Fruit fly (Drosophila melanogaster) whole organism, prepupa: Measurements from ENCODE around the gene msl-2.
A peak's percentile ranks its signal among the peaks of the same experiment; 100 is the strongest.

ENCODE experiments used
- Blimp-1 ChIP-seq: fragments of 200-800 bp; sonication (Bioruptor generic); optimal IDR thresholded peaks from 3 replicates; lab custom pipeline; 2017; ENCODE audit warnings: missing biosample characterization, missing genetic modification characterization, mild to moderate bottlenecking, moderate library complexity, missing genetic modification reagents
- CG11294 ChIP-seq: fragments of 200-800 bp; sonication (Bioruptor generic); IDR thresholded peaks from 2 replicates; pipeline ENCODE4 v1.3.6; 2022; ENCODE audit warnings: missing biosample characterization, missing genetic modification characterization
- CG11762 ChIP-seq: fragments of 200-800 bp; sonication (Bioruptor generic); optimal IDR thresholded peaks from 3 replicates; lab custom pipeline; 2016; ENCODE audit warnings: missing biosample characterization, missing genetic modification characterization; ENCODE audit not compliant: insufficient read depth
- CG15336 ChIP-seq: fragments of 200-800 bp; sonication (Bioruptor generic); IDR thresholded peaks from 2 replicates; pipeline ENCODE4 v1.3.6; 2022; ENCODE audit warnings: missing biosample characterization, missing genetic modification characterization
- CG3032 ChIP-seq: fragments of 200-800 bp; optimal IDR thresholded peaks from 2 replicates; lab custom pipeline; 2019; ENCODE audit warnings: missing biosample characterization, mild to moderate bottlenecking, missing genetic modification characterization, moderate library complexity
- CG31627 ChIP-seq: fragments of 200-800 bp; sonication (Bioruptor generic); optimal IDR thresholded peaks from 3 replicates; lab custom pipeline; 2016; ENCODE audit warnings: missing biosample characterization, missing genetic modification characterization
- CG32006 ChIP-seq: fragments of 200-800 bp; sonication (Bioruptor generic); optimal IDR thresholded peaks from 3 replicates; lab custom pipeline; 2017; ENCODE audit warnings: missing biosample characterization, mild to moderate bottlenecking, missing genetic modification characterization
- CG34406 ChIP-seq: fragments of 200-800 bp; sonication (Bioruptor generic); optimal IDR thresholded peaks from 3 replicates; lab custom pipeline; 2016; ENCODE audit warnings: missing biosample characterization, missing genetic modification characterization
- CG6276 ChIP-seq: fragments of 200-800 bp; sonication (Bioruptor generic); optimal IDR thresholded peaks from 2 replicates; lab custom pipeline; 2017; ENCODE audit warnings: missing biosample characterization, mild to moderate bottlenecking, missing genetic modification characterization
- CG6808 ChIP-seq: fragments of 200-800 bp; sonication (Bioruptor generic); optimal IDR thresholded peaks from 3 replicates; lab custom pipeline; 2017; ENCODE audit warnings: missing biosample characterization, missing genetic modification characterization, mild to moderate bottlenecking, moderate library complexity, missing genetic modification reagents
- CG6854 ChIP-seq: fragments of 200-800 bp; sonication (Bioruptor generic); optimal IDR thresholded peaks from 2 replicates; lab custom pipeline; 2017; ENCODE audit warnings: missing biosample characterization, mild to moderate bottlenecking, missing genetic modification characterization
- CG8119 ChIP-seq: fragments of 200-800 bp; sonication (Bioruptor generic); IDR thresholded peaks from 3 replicates; pipeline ENCODE4 v1.3.6; 2022; ENCODE audit warnings: missing biosample characterization, missing genetic modification characterization
- CG8632 ChIP-seq: fragments of 200-800 bp; sonication (Bioruptor generic); optimal IDR thresholded peaks from 3 replicates; lab custom pipeline; 2016; ENCODE audit warnings: missing biosample characterization, missing genetic modification characterization
- CG9139 ChIP-seq: fragments of 200-800 bp; sonication (Bioruptor generic); optimal IDR thresholded peaks from 3 replicates; lab custom pipeline; 2017; ENCODE audit warnings: missing biosample characterization, mild to moderate bottlenecking, missing genetic modification characterization
- Eip78C ChIP-seq: fragments of 200-800 bp; sonication (Bioruptor generic); peaks from one replicate; lab custom pipeline; 2016; ENCODE audit warnings: missing biosample characterization, missing genetic modification characterization
- Eip93F ChIP-seq: fragments of 200-800 bp; sonication (Bioruptor generic); optimal IDR thresholded peaks from 2 replicates; lab custom pipeline; 2016; ENCODE audit warnings: missing biosample characterization, mild to moderate bottlenecking, missing genetic modification characterization
- Gug ChIP-seq: fragments of 200-800 bp; sonication (Bioruptor generic); IDR thresholded peaks from 2 replicates; pipeline ENCODE4 v1.3.6; 2022; ENCODE audit warnings: missing biosample characterization, missing genetic modification characterization
- Hr39 ChIP-seq: fragments of 200-800 bp; sonication (Bioruptor generic); optimal IDR thresholded peaks from 2 replicates; lab custom pipeline; 2016; ENCODE audit warnings: missing biosample characterization, missing genetic modification characterization
- Hr4 ChIP-seq: fragments of 200-800 bp; sonication (Bioruptor generic); optimal IDR thresholded peaks from 3 replicates; lab custom pipeline; 2016; ENCODE audit warnings: missing biosample characterization, missing genetic modification characterization
- Met ChIP-seq: fragments of 200-800 bp; sonication (Bioruptor generic); optimal IDR thresholded peaks from 3 replicates; lab custom pipeline; 2016; ENCODE audit warnings: missing biosample characterization, missing genetic modification characterization
- OdsH ChIP-seq: fragments of 200-800 bp; sonication (Bioruptor generic); optimal IDR thresholded peaks from 3 replicates; lab custom pipeline; 2016; ENCODE audit warnings: missing biosample characterization, missing genetic modification characterization
- Sox14 ChIP-seq: fragments of 200-800 bp; sonication (Bioruptor generic); optimal IDR thresholded peaks from 3 replicates; lab custom pipeline; 2016; ENCODE audit warnings: missing biosample characterization, missing genetic modification characterization
- achi ChIP-seq: fragments of 200-800 bp; sonication (Bioruptor generic); optimal IDR thresholded peaks from 3 replicates; lab custom pipeline; 2016; ENCODE audit warnings: missing biosample characterization, missing genetic modification characterization
- cyc ChIP-seq: fragments of 200-800 bp; sonication (Bioruptor generic); optimal IDR thresholded peaks from 3 replicates; lab custom pipeline; 2016; ENCODE audit warnings: missing biosample characterization, missing genetic modification characterization
- dac ChIP-seq: fragments of 200-800 bp; sonication (Bioruptor generic); optimal IDR thresholded peaks from 2 replicates; lab custom pipeline; 2017; ENCODE audit warnings: missing biosample characterization, mild to moderate bottlenecking, missing genetic modification characterization
- eg ChIP-seq: fragments of 200-800 bp; sonication (Bioruptor generic); IDR thresholded peaks from 3 replicates; pipeline ENCODE4 v1.3.6; 2022; ENCODE audit warnings: missing biosample characterization, missing genetic modification characterization
- fd85E ChIP-seq: fragments of 200-800 bp; sonication (Bioruptor generic); optimal IDR thresholded peaks from 3 replicates; lab custom pipeline; 2016; ENCODE audit warnings: missing biosample characterization, missing genetic modification characterization
- fkh ChIP-seq: fragments of 200-800 bp; sonication (Bioruptor generic); optimal IDR thresholded peaks from 3 replicates; lab custom pipeline; 2017; ENCODE audit warnings: missing biosample characterization, mild to moderate bottlenecking, missing genetic modification characterization, moderate library complexity
- lz ChIP-seq: fragments of 200-800 bp; sonication (Bioruptor generic); optimal IDR thresholded peaks from 3 replicates; lab custom pipeline; 2016; ENCODE audit warnings: missing biosample characterization, missing genetic modification characterization
- pdm3 ChIP-seq: fragments of 200-800 bp; sonication (Bioruptor generic); optimal IDR thresholded peaks from 3 replicates; lab custom pipeline; 2016; ENCODE audit warnings: missing biosample characterization, missing genetic modification characterization
- salr ChIP-seq, 2 experiments: fragments of 200-800 bp; sonication (Bioruptor generic); optimal IDR thresholded peaks; 3 replicates each; lab custom pipeline; 2016 to 2018; ENCODE audit warnings: missing biosample characterization in 2 of 2, missing genetic modification characterization in 2 of 2, mild to moderate bottlenecking in 1 of 2
- ss ChIP-seq, 2 experiments: fragments of 200-800 bp; sonication (Bioruptor generic); optimal IDR thresholded peaks; 2 replicates in 1 of 2; 3 replicates in 1 of 2; lab custom pipeline; 2017 to 2018; ENCODE audit warnings: mild to moderate bottlenecking in 2 of 2, missing biosample characterization in 2 of 2, missing genetic modification characterization in 2 of 2, moderate library complexity in 1 of 2
- topi ChIP-seq: fragments of 200-800 bp; sonication (Bioruptor generic); optimal IDR thresholded peaks from 3 replicates; lab custom pipeline; 2016; ENCODE audit warnings: missing biosample characterization, missing genetic modification characterization

The msl-2 gene

DNA sequence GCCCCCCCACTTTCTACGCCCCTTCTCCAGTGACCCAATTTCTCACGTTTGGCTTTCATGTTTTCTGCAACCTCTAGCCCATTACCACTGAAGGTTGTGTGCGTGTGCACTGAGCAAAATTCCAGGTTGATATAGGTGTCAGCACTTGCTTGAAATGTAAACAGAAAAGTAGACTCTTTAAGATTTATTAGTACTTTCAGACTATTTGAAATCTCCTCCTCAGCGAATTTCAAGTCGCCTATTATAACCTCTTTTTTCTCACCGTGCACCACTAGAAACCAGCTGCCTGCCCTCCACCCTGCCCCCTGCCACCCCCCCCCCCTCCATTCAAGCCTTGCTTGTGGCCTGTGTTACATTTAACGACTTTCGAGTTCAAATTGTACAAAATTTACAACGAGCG, 30.8 kb downstream of the msl-2 start (continued):
- TF ChIP-seq Hr39 (GFP tag; lab: Kevin White, UChicago) (no peak), achi (GFP tag; lab: Kevin White, UChicago) (no peak), fd85E (GFP tag; lab: Kevin White, UChicago) (no peak), topi (GFP tag; lab: Kevin White, UChicago) (no peak), Eip93F (GFP tag; lab: Kevin White, UChicago) (no peak), ss (GFP tag; optimal IDR thresholded peaks at IDR 0.05; lab: Kevin White, UChicago) (no peak), CG15336 (GFP tag; lab: Robert Waterston, UW) (peak; percentile 66), CG11294 (no peak; the same call in 1 of the 2 replicates), CG9139 (no peak), Met (GFP tag; lab: Kevin White, UChicago) (no peak), CG8119 (GFP tag; lab: Robert Waterston, UW) (0 out of 3 replicates have a peak, but pooled peaks have one; percentile 41), CG31627 (GFP tag; lab: Kevin White, UChicago) (no peak), Blimp-1 (GFP tag; lab: Kevin White, UChicago) (no peak), cyc (no peak), CG8632 (no peak), CG6854 (no peak), CG11762 (GFP tag; lab: Kevin White, UChicago) (no peak), Sox14 (GFP tag; lab: Kevin White, UChicago) (no peak)

DNA sequence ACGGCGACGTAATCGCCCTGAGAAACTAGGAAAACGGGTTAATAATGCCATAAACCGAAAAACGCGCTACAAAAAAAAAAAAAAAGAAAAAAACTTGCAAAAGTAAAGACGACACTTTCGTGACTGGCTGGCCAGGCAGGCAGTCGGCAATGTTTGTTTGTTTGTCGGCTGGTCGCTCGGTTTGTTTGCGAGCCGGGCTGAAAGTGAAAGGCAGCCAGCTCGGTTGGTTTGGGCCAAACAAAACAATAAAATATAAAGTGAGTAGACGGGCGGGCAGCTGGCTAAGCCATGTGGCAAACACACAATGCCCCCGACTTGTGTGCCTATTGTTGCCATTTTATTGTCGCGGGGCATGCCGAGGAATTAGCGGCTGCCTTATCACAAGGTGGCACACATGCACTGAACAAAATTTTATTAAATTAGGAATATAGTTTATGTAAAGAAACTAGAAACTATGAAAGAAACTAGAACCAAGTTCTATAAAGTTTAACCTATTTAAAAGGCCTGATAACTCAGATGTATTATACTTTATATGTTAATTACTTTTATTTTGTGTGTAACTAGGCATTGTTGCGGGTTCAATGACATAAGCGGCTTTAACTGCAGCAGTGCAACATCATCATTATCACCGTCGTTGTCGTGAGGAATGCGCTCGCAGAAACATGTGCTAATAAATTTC, 37.4 kb downstream of the msl-2 start:
- TF ChIP-seq OdsH (GFP tag; lab: Kevin White, UChicago) (peak; percentile 8), CG15336 (GFP tag; lab: Robert Waterston, UW) (peak; percentile 70), CG8119 (GFP tag; lab: Robert Waterston, UW) (peak; percentile 71), Eip78C (GFP tag; lab: Kevin White, UChicago) (peak; percentile 40), CG31627 (GFP tag; lab: Kevin White, UChicago) (no peak), CG6808 (GFP tag; lab: Kevin White, UChicago) (no peak), Gug (no peak), pdm3 (peak; percentile 36), CG32006 (GFP tag; lab: Kevin White, UChicago) (peak; percentile 39), salr (GFP tag; optimal IDR thresholded peaks at IDR 0.05; lab: Kevin White, UChicago) (no peak), Hr39 (GFP tag; lab: Kevin White, UChicago) (no peak), Hr4 (GFP tag; lab: Kevin White, UChicago) (peak; percentile 70), CG6276 (peak; percentile 37), CG34406 (GFP tag; lab: Kevin White, UChicago) (no peak), lz (GFP tag; lab: Kevin White, UChicago) (no peak), eg (GFP tag; lab: Robert Waterston, UW) (peak; percentile 70; the same call in 2 of the 3 replicates)

DNA sequence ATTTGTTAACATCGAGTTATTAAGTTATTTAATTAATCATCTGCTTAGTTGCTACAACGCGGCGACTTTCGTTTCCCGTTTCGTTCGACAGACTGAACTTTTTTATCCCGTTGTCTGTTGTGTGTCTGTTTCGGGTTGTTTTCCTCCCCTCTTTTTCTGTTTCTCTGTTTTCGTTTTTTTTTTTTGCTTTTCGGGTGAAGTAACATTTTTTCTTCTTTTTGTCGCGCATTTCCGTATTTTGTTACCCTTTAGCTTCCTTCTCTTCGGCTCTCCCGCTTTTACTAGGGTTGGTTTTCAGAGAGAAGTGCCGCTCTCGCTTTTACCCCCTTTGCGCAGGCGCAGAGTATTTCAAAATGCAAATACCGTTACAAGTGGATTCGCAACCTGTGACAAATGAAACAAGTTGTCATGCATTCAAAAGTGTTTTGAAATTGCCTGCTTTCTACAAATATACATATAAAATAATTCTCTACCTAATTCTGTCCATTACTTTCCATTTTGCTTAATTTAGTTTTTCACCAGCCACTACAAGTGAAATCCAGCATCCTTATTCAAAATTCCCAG, 39.2 kb downstream of the msl-2 start, which contains the start of gene Pgant2:
Gene Pgant2, minus strand, starts transcription at position 51 of the 564 bp plus-strand sequence.
- TF ChIP-seq CG11294 (no peak), ss (GFP tag; optimal IDR thresholded peaks at IDR 0.05; lab: Kevin White, UChicago) (peak in 1 of 2 experiments; percentile 18), fkh (no peak), eg (GFP tag; lab: Robert Waterston, UW) (0 out of 3 replicates have a peak, but pooled peaks have one; percentile 31)
- TF ChIP-seq, all 60 proteins: peak for 2

DNA sequence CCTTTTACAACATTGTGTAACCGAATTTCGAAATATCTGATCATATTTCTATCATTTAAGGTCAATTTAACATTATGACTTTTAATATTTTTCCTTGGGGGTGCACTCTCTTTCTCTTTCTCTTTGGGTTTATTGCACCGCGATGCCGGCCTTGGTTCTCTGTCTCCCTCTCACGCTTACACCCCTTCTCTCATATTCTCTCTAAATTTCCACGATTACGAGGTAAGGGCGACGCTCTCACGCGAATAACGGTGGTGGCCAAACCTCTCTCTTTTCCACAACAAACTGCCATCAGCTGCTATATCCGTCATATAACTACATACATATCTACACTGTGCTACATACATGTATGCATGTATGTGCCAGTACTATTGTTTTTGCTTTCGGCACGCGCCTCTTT, 40.0 kb downstream of the msl-2 start:
- TF ChIP-seq dac (no peak), CG3032 (tag; lab: Kevin White, UChicago) (peak; percentile 33)
